Fruit fly (Drosophila melanogaster): ENCODE measurements around the gene CG34159.

CG34159 gene

DNA sequence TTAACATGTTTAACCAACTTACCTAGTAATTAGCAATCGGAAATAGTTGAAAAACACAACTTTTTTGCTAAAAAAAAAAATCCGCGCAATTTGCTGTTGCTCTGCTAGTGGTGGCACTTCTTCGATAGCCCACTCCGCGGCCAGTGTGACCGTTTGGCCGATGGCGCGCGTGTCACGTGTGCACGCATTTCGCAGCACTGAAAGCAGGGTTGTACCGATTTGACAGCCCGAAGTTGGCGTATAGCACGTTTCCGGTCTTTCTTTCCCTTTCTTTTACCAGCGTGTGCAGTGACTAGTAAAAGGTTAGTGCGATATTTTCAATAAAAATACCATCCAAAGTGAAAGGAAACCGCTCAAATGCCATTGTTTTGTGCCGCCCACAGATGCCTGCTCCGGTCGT, 3.3 kb downstream of the CG34159 start, which contains the start of the genes Ripalpha and RpL7 (continued):
- TF ChIP-seq cas (GFP tag; IDR thresholded peaks at IDR 0.05) (peak; percentile 93), chm (GFP tag; IDR thresholded peaks at IDR 0.05) (peak; percentile 99), CG2199 (GFP tag; IDR thresholded peaks at IDR 0.05) (peak; percentile 96), sug (tag; optimal IDR thresholded peaks at IDR 0.05) (peak; percentile 92), Spps (tag; optimal IDR thresholded peaks at IDR 0.05) (peak; percentile 90), CG14667 (GFP tag; IDR thresholded peaks at IDR 0.05) (peak; percentile 88), CG1602 (GFP tag; optimal IDR thresholded peaks at IDR 0.05) (peak; percentile 92), unc-4 (GFP tag; IDR thresholded peaks at IDR 0.05; ENCODE audit: partially characterized antibody) (peak; percentile 90), run (tag; optimal IDR thresholded peaks at IDR 0.05) (no peak), oc (tag; optimal IDR thresholded peaks at IDR 0.05) (peak; percentile 94), ems (GFP tag; optimal IDR thresholded peaks at IDR 0.05) (peak; percentile 95), CG2116 (GFP tag; optimal IDR thresholded peaks at IDR 0.05) (peak; percentile 100), HLHmδ (GFP tag; optimal IDR thresholded peaks at IDR 0.05) (peak; percentile 100), ind (GFP tag; optimal IDR thresholded peaks at IDR 0.05) (peak; percentile 94), CG12071 (GFP tag; optimal IDR thresholded peaks at IDR 0.05) (peak; percentile 98), CG9932 (GFP tag; IDR thresholded peaks at IDR 0.05) (peak; percentile 98), CG30020 (tag; optimal IDR thresholded peaks at IDR 0.05) (peak; percentile 78), CG2889 (GFP tag; IDR thresholded peaks at IDR 0.05) (peak; percentile 87), bowl (GFP tag; IDR thresholded peaks at IDR 0.05) (peak; percentile 90), D19B (GFP tag; optimal IDR thresholded peaks at IDR 0.05) (peak; percentile 91), sob (GFP tag; IDR thresholded peaks at IDR 0.05) (peak; percentile 99), sens-2 (GFP tag; IDR thresholded peaks at IDR 0.05) (peak; percentile 96), HmgZ (tag; optimal IDR thresholded peaks at IDR 0.05) (peak; percentile 98), MESR4 (GFP tag; optimal IDR thresholded peaks at IDR 0.05) (peak; percentile 100), CG13624 (GFP tag; optimal IDR thresholded peaks at IDR 0.05) (peak; percentile 99), cad (GFP tag; optimal IDR thresholded peaks at IDR 0.05) (no peak), E2f2 (GFP tag; IDR thresholded peaks at IDR 0.05) (peak; percentile 89), Ravus (GFP tag; IDR thresholded peaks at IDR 0.05) (peak; percentile 82), Camta (GFP tag; optimal IDR thresholded peaks at IDR 0.05) (peak; percentile 96), Ada2b (GFP tag; IDR thresholded peaks at IDR 0.05) (peak; percentile 86), CG31224 (GFP tag; IDR thresholded peaks at IDR 0.05) (peak; percentile 93), CG12659 (GFP tag; optimal IDR thresholded peaks at IDR 0.05) (peak; percentile 100), CG7987 (GFP tag; optimal IDR thresholded peaks at IDR 0.05) (peak; percentile 100), CG15479 (GFP tag; optimal IDR thresholded peaks at IDR 0.05) (peak; percentile 95), CG9437 (GFP tag; optimal IDR thresholded peaks at IDR 0.05) (peak; percentile 88), pan (optimal IDR thresholded peaks at IDR 0.05) (no peak), pan (GFP tag; optimal IDR thresholded peaks at IDR 0.05 in 1 of 2, IDR thresholded peaks at IDR 0.05 in 1 of 2) (peak in 1 of 2 experiments; percentile 96), Dp (GFP tag; optimal IDR thresholded peaks at IDR 0.05) (peak; percentile 78), CG7357 (GFP tag; IDR thresholded peaks at IDR 0.05) (peak; percentile 80), eyg (GFP tag; optimal IDR thresholded peaks at IDR 0.05) (peak; percentile 97), sim (GFP tag; IDR thresholded peaks at IDR 0.05) (peak; percentile 89), tup (GFP tag; optimal IDR thresholded peaks at IDR 0.05) (peak; percentile 97), corto (GFP tag; optimal IDR thresholded peaks at IDR 0.05) (peak; percentile 85), CG17328 (GFP tag; IDR thresholded peaks at IDR 0.05) (peak; percentile 98), knrl (GFP tag; IDR thresholded peaks at IDR 0.05; ENCODE audit: partially characterized antibody) (peak; percentile 94), Lim3 (GFP tag; IDR thresholded peaks at IDR 0.05) (no peak; the same call in 1 of the 2 replicates), yki (optimal IDR thresholded peaks at IDR 0.05) (no peak), Oaz (GFP tag; IDR thresholded peaks at IDR 0.05) (peak; percentile 92), CG18262 (tag; optimal IDR thresholded peaks at IDR 0.05) (peak; percentile 84), tio (GFP tag; optimal IDR thresholded peaks at IDR 0.05) (peak; percentile 87), Drgx (GFP tag; IDR thresholded peaks at IDR 0.05) (peak; percentile 84), gce (GFP tag; IDR thresholded peaks at IDR 0.05) (peak; percentile 97)

Measured in whole organism, embryonic.